Fruit fly (Drosophila melanogaster) whole organism: Measurements from ENCODE around the gene CtsF.

ENCODE experiments used
- CG8478 ChIP-seq: fragments of >200 bp; optimal IDR thresholded peaks from 2 replicates; lab custom pipeline; 2018; ENCODE audit warnings: inconsistent platforms
- Dll ChIP-seq: fragments of >200 bp; optimal IDR thresholded peaks from 2 replicates; lab custom pipeline; 2017
- EcR ChIP-seq, 2 experiments: fragments of >200 bp; optimal IDR thresholded peaks; 2 replicates each; lab custom pipeline; 2017; ENCODE audit warnings: missing biosample characterization in 2 of 2, missing genetic modification characterization in 2 of 2, missing genetic modification reagents in 2 of 2
- pan ChIP-seq: fragments of >200 bp; optimal IDR thresholded peaks from 2 replicates; lab custom pipeline; 2017
- psq ChIP-seq: fragments of >200 bp; optimal IDR thresholded peaks from 2 replicates; lab custom pipeline; 2017
- usp ChIP-seq: fragments of >200 bp; optimal IDR thresholded peaks from 2 replicates; lab custom pipeline; 2017; ENCODE audit warnings: missing biosample characterization, missing genetic modification characterization, mixed read lengths

The CtsF gene

dm6 chr3R:5213309-5213708 is 38.2 kb downstream of the CtsF start:
- TF ChIP-seq psq (lab: Kevin White, UChicago), result no peak
- no peak for TF ChIP-seq pan (lab: Kevin White, UChicago)
- no peak for TF ChIP-seq CG8478
- TF ChIP-seq EcR (GFP tag; optimal IDR thresholded peaks at IDR 0.05; lab: Kevin White, UChicago), result no peak
- TF ChIP-seq Dll, result no peak
- no peak for TF ChIP-seq usp (GFP tag; lab: Kevin White, UChicago)

dm6 chr3R:5212759-5213053 is 38.8 kb downstream of the CtsF start:
- TF ChIP-seq CG8478, result no peak
- TF ChIP-seq EcR (GFP tag; optimal IDR thresholded peaks at IDR 0.05; lab: Kevin White, UChicago), result no peak
- no peak for TF ChIP-seq usp (GFP tag; lab: Kevin White, UChicago)
- TF ChIP-seq pan (lab: Kevin White, UChicago), result no peak
- no peak for TF ChIP-seq Dll
- TF ChIP-seq psq (lab: Kevin White, UChicago), result no peak

dm6 chr3R:5211901-5212758 is 39.4 kb downstream of the CtsF start:
- no peak for TF ChIP-seq CG8478
- no peak for TF ChIP-seq EcR (GFP tag; optimal IDR thresholded peaks at IDR 0.05; lab: Kevin White, UChicago)
- TF ChIP-seq Dll, result no peak
- TF ChIP-seq pan (lab: Kevin White, UChicago), result no peak
- no peak for TF ChIP-seq psq (lab: Kevin White, UChicago)
- no peak for TF ChIP-seq usp (GFP tag; lab: Kevin White, UChicago)

dm6 chr3R:5211401-5211800 is 40.1 kb downstream of the CtsF start:
- no peak for TF ChIP-seq pan (lab: Kevin White, UChicago)
- TF ChIP-seq EcR (GFP tag; optimal IDR thresholded peaks at IDR 0.05; lab: Kevin White, UChicago), result no peak
- no peak for TF ChIP-seq Dll
- no peak for TF ChIP-seq CG8478
- no peak for TF ChIP-seq psq (lab: Kevin White, UChicago)
- no peak for TF ChIP-seq usp (GFP tag; lab: Kevin White, UChicago)

DNA sequence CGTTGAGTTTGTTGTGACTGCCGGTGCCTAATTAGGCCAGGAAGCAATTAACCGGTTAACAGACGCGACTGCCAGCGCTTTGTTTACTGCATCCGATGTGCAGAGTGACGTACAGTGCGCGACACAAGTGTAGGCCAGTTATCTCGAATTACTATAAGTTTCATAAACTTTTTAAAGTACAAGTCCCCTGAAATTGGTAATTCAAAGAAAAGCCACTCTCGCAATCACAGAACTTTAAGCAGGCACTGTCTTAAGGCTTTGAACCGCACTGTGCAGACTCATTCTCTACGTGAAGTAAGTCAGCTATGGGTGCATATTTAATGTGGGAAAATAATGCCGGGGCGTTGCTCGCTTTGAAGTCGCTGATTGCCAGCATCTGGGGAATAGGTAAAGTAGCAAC is 42.1 kb downstream of the CtsF start:
- TF ChIP-seq pan (lab: Kevin White, UChicago) (no peak), usp (GFP tag; lab: Kevin White, UChicago) (no peak), CG8478 (no peak), psq (lab: Kevin White, UChicago) (no peak), Dll (no peak), EcR (GFP tag; optimal IDR thresholded peaks at IDR 0.05; lab: Kevin White, UChicago) (no peak)

dm6 chr3R:5208115-5208365 is 43.5 kb downstream of the CtsF start:
- no peak for TF ChIP-seq Dll
- no peak for TF ChIP-seq pan (lab: Kevin White, UChicago)
- no peak for TF ChIP-seq psq (lab: Kevin White, UChicago)
- TF ChIP-seq CG8478, result no peak
- no peak for TF ChIP-seq EcR (GFP tag; optimal IDR thresholded peaks at IDR 0.05; lab: Kevin White, UChicago)
- TF ChIP-seq usp (GFP tag; lab: Kevin White, UChicago), result no peak

- TF ChIP-seq usp (GFP tag; lab: Kevin White, UChicago) (no peak), Dll (no peak), CG8478 (no peak), psq (lab: Kevin White, UChicago) (no peak), EcR (GFP tag; optimal IDR thresholded peaks at IDR 0.05; lab: Kevin White, UChicago) (no peak), pan (lab: Kevin White, UChicago) (no peak)
Measured at dm6 chr3R:5207277-5208114, 44.0 kb downstream of the CtsF start.

dm6 chr3R:5205319-5206033 is 46.1 kb downstream of the CtsF start:
- TF ChIP-seq CG8478 (no peak), psq (lab: Kevin White, UChicago) (no peak), usp (GFP tag; lab: Kevin White, UChicago) (no peak), EcR (GFP tag; optimal IDR thresholded peaks at IDR 0.05; lab: Kevin White, UChicago) (no peak), Dll (no peak), pan (lab: Kevin White, UChicago) (no peak)

DNA sequence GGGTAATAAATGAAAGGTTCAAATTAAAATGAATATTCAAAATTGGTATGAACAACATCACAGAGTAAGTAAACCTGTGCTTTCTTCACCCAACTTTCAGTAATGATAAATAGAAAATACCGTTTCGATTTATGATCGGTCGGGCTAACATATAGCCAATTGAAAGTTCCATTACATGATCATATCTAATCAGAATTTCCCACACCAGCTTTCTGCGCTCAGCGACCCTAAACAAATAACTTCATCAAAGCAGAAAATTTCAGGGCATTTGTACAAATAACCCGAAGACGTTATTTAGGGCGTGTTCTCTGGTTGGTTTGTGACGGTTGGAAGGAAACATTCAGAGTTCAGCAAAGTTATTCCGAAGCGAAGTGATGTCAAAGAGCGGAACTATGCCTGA is 47.7 kb downstream of the CtsF start:
- no peak for TF ChIP-seq EcR (GFP tag; optimal IDR thresholded peaks at IDR 0.05; lab: Kevin White, UChicago)

DNA sequence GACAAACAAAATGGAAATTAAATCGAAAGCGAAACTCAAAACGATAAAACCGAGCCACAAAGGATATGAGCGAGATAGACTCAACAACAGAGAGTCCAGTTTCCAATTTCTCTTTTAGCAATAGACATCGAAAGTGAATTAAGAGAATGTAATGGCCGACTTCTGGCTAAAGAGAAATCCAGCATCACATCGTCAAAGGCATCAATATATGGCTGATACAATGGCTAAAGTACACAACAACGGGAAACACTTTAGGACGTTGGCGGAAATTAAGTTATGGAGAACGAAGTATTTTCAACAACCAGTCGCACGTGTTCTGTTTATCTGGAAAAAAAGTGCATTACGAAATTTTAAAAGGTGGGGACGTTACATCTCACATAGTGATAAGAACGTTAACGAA is 52.0 kb downstream of the CtsF start:
- no peak for TF ChIP-seq CG8478
- no peak for TF ChIP-seq pan (lab: Kevin White, UChicago)
- no peak for TF ChIP-seq Dll
- TF ChIP-seq usp (GFP tag; lab: Kevin White, UChicago), result no peak
- no peak for TF ChIP-seq EcR (GFP tag; optimal IDR thresholded peaks at IDR 0.05; lab: Kevin White, UChicago)
- TF ChIP-seq psq (lab: Kevin White, UChicago), result no peak

DNA sequence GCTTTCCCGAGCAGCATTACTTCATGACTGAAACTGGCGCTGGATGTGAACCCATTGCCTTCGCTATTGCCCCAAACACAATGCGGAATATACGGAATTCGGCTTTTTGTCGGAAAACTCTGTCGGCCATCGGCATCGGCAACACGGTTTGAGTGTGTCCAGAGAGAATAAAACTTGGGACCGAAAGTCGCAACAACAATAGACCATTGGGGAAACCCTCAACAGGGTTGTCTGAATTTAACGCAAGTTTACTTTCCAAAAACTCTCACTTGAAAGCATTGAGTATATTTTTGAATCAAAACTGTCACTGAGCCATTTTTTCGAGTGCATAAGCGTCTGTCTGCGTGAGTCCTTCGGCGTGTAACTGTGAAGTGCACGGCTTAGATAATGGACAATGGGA is 53.2 kb downstream of the CtsF start:
- TF ChIP-seq Dll, result no peak
- no peak for TF ChIP-seq psq (lab: Kevin White, UChicago)
- TF ChIP-seq CG8478, result no peak
- TF ChIP-seq usp (GFP tag; lab: Kevin White, UChicago), result no peak
- TF ChIP-seq pan (lab: Kevin White, UChicago), result no peak
- TF ChIP-seq EcR (GFP tag; optimal IDR thresholded peaks at IDR 0.05; lab: Kevin White, UChicago), result no peak

DNA sequence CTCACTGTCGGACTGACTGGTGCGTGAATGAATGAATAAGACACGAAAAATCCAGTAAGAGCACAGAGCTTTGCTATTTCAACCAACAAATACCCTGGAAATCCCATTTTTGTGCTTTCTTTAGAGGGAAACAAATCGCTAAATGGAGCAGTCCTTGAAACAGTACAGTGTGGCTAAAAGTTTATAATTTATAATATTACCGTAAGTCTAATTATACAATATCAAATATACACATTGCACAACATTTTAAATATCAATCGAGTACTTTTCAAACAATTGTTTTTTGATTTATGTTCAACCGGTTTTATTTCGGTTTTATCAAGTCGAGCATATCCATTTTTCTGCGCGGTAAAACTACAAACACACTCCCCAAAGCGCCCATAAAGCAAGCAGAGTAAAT is 58.3 kb downstream of the CtsF start:
- TF ChIP-seq CG8478 (no peak), usp (GFP tag; lab: Kevin White, UChicago) (no peak), pan (lab: Kevin White, UChicago) (no peak), EcR (GFP tag; optimal IDR thresholded peaks at IDR 0.05; lab: Kevin White, UChicago) (no peak), Dll (no peak), psq (lab: Kevin White, UChicago) (no peak)
